Fruit fly (Drosophila melanogaster) whole organism, embryonic: ENCODE data around the gene SecS.
A peak's percentile ranks its signal among the peaks of the same experiment; 100 is the strongest.

Source experiments
- Ada2b ChIP-seq: fragments of 200-800 bp; sonication (Bioruptor generic); IDR thresholded peaks from 2 replicates; pipeline ENCODE4 v1.3.6; 2022; ENCODE audit warnings: missing biosample characterization, missing genetic modification characterization
- Atf3 ChIP-seq: fragments of 200-800 bp; sonication (Bioruptor generic); optimal IDR thresholded peaks from 3 replicates; lab custom pipeline; 2016; ENCODE audit warnings: missing biosample characterization, missing genetic modification characterization
- B-H1 ChIP-seq: fragments of 200-800 bp; sonication (Bioruptor generic); IDR thresholded peaks from 3 replicates; pipeline ENCODE4 v1.3.6; 2022; ENCODE audit warnings: missing biosample characterization, missing genetic modification characterization
- CG11398 ChIP-seq: fragments of 200-800 bp; sonication (Bioruptor generic); optimal IDR thresholded peaks from 2 replicates; lab custom pipeline; 2016; ENCODE audit warnings: missing biosample characterization, missing genetic modification characterization
- CG12219 ChIP-seq: fragments of 200-800 bp; sonication (Bioruptor generic); optimal IDR thresholded peaks from 3 replicates; lab custom pipeline; 2018; ENCODE audit warnings: missing biosample characterization, mild to moderate bottlenecking, missing genetic modification characterization
- CG13123 ChIP-seq: fragments of 200-800 bp; sonication (Bioruptor generic); optimal IDR thresholded peaks from 2 replicates; lab custom pipeline; 2016; ENCODE audit warnings: missing biosample characterization, missing genetic modification characterization
- CG13775 ChIP-seq: fragments of 200-800 bp; sonication (Bioruptor generic); optimal IDR thresholded peaks from 3 replicates; lab custom pipeline; 2017; ENCODE audit warnings: missing biosample characterization, mild to moderate bottlenecking, missing genetic modification characterization
- CG15269 ChIP-seq: fragments of 200-800 bp; sonication (Bioruptor generic); optimal IDR thresholded peaks from 2 replicates; lab custom pipeline; 2018; ENCODE audit warnings: missing biosample characterization, mild to moderate bottlenecking, missing genetic modification characterization, moderate library complexity
- CG16815 ChIP-seq: fragments of 200-800 bp; sonication (Bioruptor generic); optimal IDR thresholded peaks from 3 replicates; lab custom pipeline; 2017; ENCODE audit warnings: missing biosample characterization, mild to moderate bottlenecking, missing genetic modification characterization
- CG1832 ChIP-seq: fragments of 200-800 bp; sonication (Bioruptor generic); optimal IDR thresholded peaks from 2 replicates; lab custom pipeline; 2017; ENCODE audit warnings: missing biosample characterization, mild to moderate bottlenecking, missing genetic modification characterization, inconsistent platforms
- CG18476 ChIP-seq: fragments of 200-800 bp; sonication (Bioruptor generic); optimal IDR thresholded peaks from 2 replicates; lab custom pipeline; 2016; ENCODE audit warnings: missing biosample characterization, mild to moderate bottlenecking, missing genetic modification characterization
- CG2199 ChIP-seq: fragments of 200-800 bp; sonication (Bioruptor generic); IDR thresholded peaks from 3 replicates; pipeline ENCODE4 v1.3.6; 2022; ENCODE audit warnings: missing biosample characterization, missing genetic modification characterization
- CG3065 ChIP-seq: fragments of 200-800 bp; sonication (Bioruptor generic); optimal IDR thresholded peaks from 2 replicates; lab custom pipeline; 2016; ENCODE audit warnings: missing biosample characterization, missing genetic modification characterization
- CG34422 ChIP-seq: fragments of 200-800 bp; sonication (Bioruptor generic); IDR thresholded peaks from 3 replicates; pipeline ENCODE4 v1.3.6; 2022; ENCODE audit warnings: missing biosample characterization, missing genetic modification characterization
- CG6854 ChIP-seq: fragments of 200-800 bp; sonication (Bioruptor generic); optimal IDR thresholded peaks from 3 replicates; lab custom pipeline; 2017; ENCODE audit warnings: missing biosample characterization, mild to moderate bottlenecking, missing genetic modification characterization
- CG7271 ChIP-seq: fragments of 200-800 bp; sonication (Bioruptor generic); optimal IDR thresholded peaks from 2 replicates; lab custom pipeline; 2018; ENCODE audit warnings: missing biosample characterization, mild to moderate bottlenecking, missing genetic modification characterization, moderate library complexity
- CG7556 ChIP-seq: fragments of 200-800 bp; sonication (Bioruptor generic); optimal IDR thresholded peaks from 2 replicates; lab custom pipeline; 2017; ENCODE audit warnings: missing biosample characterization, mild to moderate bottlenecking, missing genetic modification characterization
- CG7745 ChIP-seq: fragments of 200-800 bp; sonication (Bioruptor generic); optimal IDR thresholded peaks from 2 replicates; lab custom pipeline; 2018; ENCODE audit warnings: missing biosample characterization, mild to moderate bottlenecking, missing genetic modification characterization, moderate library complexity
- CG9876 ChIP-seq: fragments of 200-800 bp; sonication (Bioruptor generic); optimal IDR thresholded peaks from 2 replicates; lab custom pipeline; 2016; ENCODE audit warnings: missing biosample characterization, missing genetic modification characterization
- Dad ChIP-seq: fragments of 200-800 bp; sonication (Bioruptor generic); optimal IDR thresholded peaks from 3 replicates; lab custom pipeline; 2016; ENCODE audit warnings: missing biosample characterization, missing genetic modification characterization
- Dip2 ChIP-seq: fragments of 200-800 bp; sonication (Bioruptor generic); IDR thresholded peaks from 2 replicates; pipeline ENCODE4 v1.3.6; 2022; ENCODE audit warnings: missing biosample characterization, missing genetic modification characterization
- HLH3B ChIP-seq: fragments of 200-800 bp; sonication (Bioruptor generic); IDR thresholded peaks from 2 replicates; pipeline ENCODE4 v1.3.6; 2022; ENCODE audit warnings: missing biosample characterization, missing genetic modification characterization
- HLH54F ChIP-seq: fragments of 200-800 bp; sonication (Bioruptor generic); optimal IDR thresholded peaks from 3 replicates; lab custom pipeline; 2016; ENCODE audit warnings: missing biosample characterization, missing genetic modification characterization
- Hey ChIP-seq: fragments of 200-800 bp; sonication (Bioruptor generic); optimal IDR thresholded peaks from 3 replicates; lab custom pipeline; 2018; ENCODE audit warnings: missing biosample characterization, mild to moderate bottlenecking, missing genetic modification characterization
- Hmr ChIP-seq: fragments of 200-800 bp; sonication (Bioruptor generic); optimal IDR thresholded peaks from 3 replicates; lab custom pipeline; 2017; ENCODE audit warnings: mild to moderate bottlenecking, missing biosample characterization, missing genetic modification reagents, missing genetic modification characterization
- Hr3 ChIP-seq: fragments of 200-800 bp; sonication (Bioruptor generic); optimal IDR thresholded peaks from 3 replicates; lab custom pipeline; 2016; ENCODE audit warnings: missing biosample characterization, missing genetic modification characterization
- Mrtf ChIP-seq: fragments of 200-800 bp; sonication (Bioruptor generic); IDR thresholded peaks from 3 replicates; pipeline ENCODE4 v1.3.6; 2022; ENCODE audit warnings: missing biosample characterization, missing genetic modification characterization
- Nf-YC ChIP-seq: fragments of 200-800 bp; optimal IDR thresholded peaks from 3 replicates; lab custom pipeline; 2019; ENCODE audit warnings: missing biosample characterization, mild to moderate bottlenecking, missing genetic modification characterization, moderate library complexity
- Stat92E ChIP-seq, 3 experiments: fragments of >200 bp in 2 of 3; fragments of 200-800 bp in 1 of 3; sonication (Bioruptor generic) in 1 of 3; optimal IDR thresholded peaks; 2 replicates each; lab custom pipeline; 2017 to 2019; ENCODE audit warnings: missing biosample characterization in 3 of 3, missing genetic modification characterization in 3 of 3, mild to moderate bottlenecking in 1 of 3, moderate library complexity in 1 of 3
- YL-1 ChIP-seq: fragments of 200-800 bp; sonication (Bioruptor generic); optimal IDR thresholded peaks from 3 replicates; lab custom pipeline; 2017; ENCODE audit warnings: missing biosample characterization, mild to moderate bottlenecking, missing genetic modification characterization
- az2 ChIP-seq: fragments of 200-800 bp; sonication (Bioruptor generic); optimal IDR thresholded peaks from 3 replicates; lab custom pipeline; 2016; ENCODE audit warnings: missing biosample characterization, missing genetic modification characterization
- caup ChIP-seq: fragments of 200-800 bp; sonication (Bioruptor generic); optimal IDR thresholded peaks from 3 replicates; lab custom pipeline; 2017; ENCODE audit warnings: missing biosample characterization, mild to moderate bottlenecking, missing genetic modification characterization, moderate library complexity; ENCODE audit not compliant: severe bottlenecking
- croc ChIP-seq: fragments of 200-800 bp; sonication (Bioruptor generic); conservative IDR thresholded peaks from 3 replicates; pipeline ENCODE4 v1.3.6; 2022; ENCODE audit warnings: missing biosample characterization, missing genetic modification characterization
- eyg ChIP-seq: fragments of 200-800 bp; sonication (Bioruptor generic); optimal IDR thresholded peaks from 3 replicates; lab custom pipeline; 2016; ENCODE audit warnings: missing biosample characterization, missing genetic modification characterization
- gcm2 ChIP-seq: fragments of 200-800 bp; sonication (Bioruptor generic); optimal IDR thresholded peaks from 2 replicates; lab custom pipeline; 2016; ENCODE audit warnings: missing biosample characterization, missing genetic modification characterization
- gem ChIP-seq: fragments of 200-800 bp; sonication (Bioruptor generic); optimal IDR thresholded peaks from 2 replicates; lab custom pipeline; 2019; ENCODE audit warnings: missing biosample characterization, mild to moderate bottlenecking, missing genetic modification characterization, moderate library complexity
- jing ChIP-seq: fragments of 200-800 bp; sonication (Bioruptor generic); optimal IDR thresholded peaks from 2 replicates; lab custom pipeline; 2018; ENCODE audit warnings: missing biosample characterization, mild to moderate bottlenecking, missing genetic modification characterization
- nerfin-1 ChIP-seq: fragments of 200-800 bp; sonication (Bioruptor generic); optimal IDR thresholded peaks from 3 replicates; lab custom pipeline; 2019; ENCODE audit warnings: missing biosample characterization, mild to moderate bottlenecking, missing genetic modification characterization, moderate library complexity
- nmo ChIP-seq: fragments of 200-800 bp; sonication (Bioruptor generic); optimal IDR thresholded peaks from 2 replicates; lab custom pipeline; 2018; ENCODE audit warnings: missing biosample characterization, mild to moderate bottlenecking, missing genetic modification characterization, moderate library complexity
- nom ChIP-seq: fragments of 200-800 bp; sonication (Bioruptor generic); optimal IDR thresholded peaks from 2 replicates; lab custom pipeline; 2017; ENCODE audit warnings: missing biosample characterization, missing genetic modification characterization, mild to moderate bottlenecking, moderate library complexity, missing genetic modification reagents
- pum ChIP-seq: fragments of 200-800 bp; sonication (Bioruptor generic); optimal IDR thresholded peaks from 2 replicates; lab custom pipeline; 2016; ENCODE audit warnings: missing biosample characterization, missing genetic modification characterization
- ro ChIP-seq: fragments of 200-800 bp; sonication (Bioruptor generic); IDR thresholded peaks from 2 replicates; pipeline ENCODE4 v1.3.6; 2022; ENCODE audit warnings: missing biosample characterization, missing genetic modification characterization
- scrt ChIP-seq: fragments of 200-800 bp; sonication (Bioruptor generic); optimal IDR thresholded peaks from 2 replicates; lab custom pipeline; 2018; ENCODE audit warnings: missing biosample characterization, mild to moderate bottlenecking, missing genetic modification characterization, moderate library complexity
- slbo ChIP-seq: fragments of 200-800 bp; sonication (Bioruptor generic); IDR thresholded peaks from 2 replicates; pipeline ENCODE4 v1.3.6; 2022; ENCODE audit warnings: missing biosample characterization, missing genetic modification characterization
- tll ChIP-seq, 2 experiments: fragments of 200-800 bp in 1 of 2; fragments of >200 bp in 1 of 2; sonication (Bioruptor generic) in 1 of 2; optimal IDR thresholded peaks; 2 replicates each; lab custom pipeline; 2017 to 2019; ENCODE audit warnings: missing biosample characterization in 2 of 2, missing genetic modification characterization in 2 of 2, mild to moderate bottlenecking in 1 of 2, moderate library complexity in 1 of 2
- toy ChIP-seq: fragments of 200-800 bp; sonication (Bioruptor generic); IDR thresholded peaks from 2 replicates; pipeline ENCODE4 v1.3.6; 2022; ENCODE audit warnings: missing biosample characterization, missing genetic modification characterization
- usp ChIP-seq: fragments of >200 bp; optimal IDR thresholded peaks from 2 replicates; lab custom pipeline; 2017; ENCODE audit warnings: missing biosample characterization, missing genetic modification characterization
- zfh2 ChIP-seq: fragments of 200-800 bp; sonication (Bioruptor generic); optimal IDR thresholded peaks from 2 replicates; lab custom pipeline; 2016; ENCODE audit warnings: missing biosample characterization, missing genetic modification characterization

The SecS gene

DNA sequence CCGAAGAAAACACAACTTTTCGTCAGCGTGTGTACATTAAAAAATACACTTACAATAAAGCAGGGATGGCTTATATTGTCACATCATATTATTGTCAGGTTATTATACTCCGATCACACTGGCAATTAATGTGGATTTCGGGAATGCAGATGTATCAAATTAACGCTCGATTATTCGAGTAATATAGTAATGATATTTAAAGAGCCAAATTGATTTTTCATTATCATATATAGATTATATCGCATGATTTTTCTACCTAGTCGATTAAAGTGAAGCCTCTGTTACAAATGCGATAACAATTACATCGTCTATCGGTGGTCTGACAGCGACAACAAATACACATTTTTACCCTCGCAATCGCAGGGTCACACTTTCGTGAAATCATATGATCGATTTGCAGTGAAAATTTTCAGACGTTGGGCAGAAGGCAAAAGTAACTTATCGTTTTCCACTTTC lies 9.8 kb upstream of the SecS start, which contains the start of the genes noi and Vha26 (continued):
- TF ChIP-seq gcm2 (GFP tag; lab: Kevin White, UChicago) (no peak), CG7556 (GFP tag; lab: Kevin White, UChicago) (no peak), Hmr (GFP tag; lab: Kevin White, UChicago) (no peak), Dip2 (GFP tag; lab: Robert Waterston, UW) (no peak), CG16815 (no peak), CG9876 (GFP tag; lab: Kevin White, UChicago) (no peak), CG11398 (GFP tag; lab: Kevin White, UChicago) (no peak), YL-1 (peak; percentile 45), nerfin-1 (peak; percentile 15), jing (GFP tag; lab: Kevin White, UChicago) (no peak), HLH54F (peak; percentile 50), gem (tag; lab: Kevin White, UChicago) (no peak), Ada2b (GFP tag; lab: Robert Waterston, UW) (no peak), zfh2 (GFP tag; lab: Kevin White, UChicago) (peak; percentile 59), CG13775 (GFP tag; lab: Kevin White, UChicago) (peak; percentile 49), scrt (GFP tag; lab: Kevin White, UChicago) (no peak), CG3065 (no peak), CG13123 (GFP tag; lab: Kevin White, UChicago) (no peak), CG7745 (no peak), CG34422 (no peak), az2 (GFP tag; lab: Kevin White, UChicago) (peak; percentile 3), HLH3B (no peak), Nf-YC (tag; lab: Kevin White, UChicago) (peak; percentile 57), Mrtf (GFP tag; lab: Robert Waterston, UW) (no peak), nom (no peak), toy (GFP tag; lab: Robert Waterston, UW) (no peak), tll (GFP tag; optimal IDR thresholded peaks at IDR 0.05; lab: Kevin White, UChicago) (peak in 1 of 2 experiments; percentile 33), Hey (no peak), croc (GFP tag; lab: Robert Waterston, UW) (no peak), slbo (GFP tag; lab: Robert Waterston, UW) (peak; percentile 47), CG1832 (GFP tag; lab: Kevin White, UChicago) (no peak), pum (peak; percentile 34), caup (GFP tag; lab: Kevin White, UChicago) (peak; percentile 31), usp (GFP tag; lab: Kevin White, UChicago) (no peak), eyg (GFP tag; lab: Kevin White, UChicago) (no peak), B-H1 (GFP tag; lab: Robert Waterston, UW) (no peak), Atf3 (GFP tag; lab: Kevin White, UChicago) (no peak), CG2199 (no peak), CG12219 (GFP tag; lab: Kevin White, UChicago) (no peak), nmo (peak; percentile 87), ro (no peak), CG6854 (GFP tag; lab: Kevin White, UChicago) (no peak), CG18476 (peak; percentile 58), Dad (GFP tag; lab: Kevin White, UChicago) (no peak), CG7271 (tag; lab: Kevin White, UChicago) (no peak), Hr3 (GFP tag; lab: Kevin White, UChicago) (peak; percentile 28), Stat92E (GFP tag; optimal IDR thresholded peaks at IDR 0.05; lab: Kevin White, UChicago) (peak in 1 of 3 experiments; percentile 50), CG15269 (tag; lab: Kevin White, UChicago) (no peak)
- TF ChIP-seq, all 482 proteins: peak for 170
